Fruit fly (Drosophila melanogaster): ENCODE measurements around the gene CG3032.

CG3032 gene

DNA sequence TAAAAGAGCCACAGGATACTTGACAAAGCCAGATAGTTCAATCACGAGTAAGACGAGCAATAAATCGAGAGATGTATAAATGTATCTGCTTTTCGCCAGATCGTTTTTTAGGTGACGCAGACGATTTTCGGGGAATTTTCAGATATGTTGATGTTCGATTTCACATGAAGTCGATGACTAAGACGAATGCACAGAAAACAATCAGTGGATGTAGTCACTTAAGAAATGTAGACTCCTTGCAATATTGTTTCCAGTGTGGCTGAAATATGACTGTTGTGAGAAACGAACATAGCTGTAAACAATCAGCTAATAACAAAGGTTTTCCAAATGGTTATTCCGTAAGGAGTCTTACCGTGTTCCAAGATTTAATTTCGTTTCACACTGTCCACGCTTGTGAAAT, 17.6 kb downstream of the CG3032 start:
- TF ChIP-seq CG7045 (GFP tag; optimal IDR thresholded peaks at IDR 0.05) (no peak), CG11617 (GFP tag; optimal IDR thresholded peaks at IDR 0.05) (no peak), cic (GFP tag; optimal IDR thresholded peaks at IDR 0.05) (no peak), kay (GFP tag; ENCODE audit: borderline replicate concordance) (no peak), bab1 (GFP tag; optimal IDR thresholded peaks at IDR 0.05) (no peak), CG7101 (tag; optimal IDR thresholded peaks at IDR 0.05) (no peak), CG1620 (GFP tag; optimal IDR thresholded peaks at IDR 0.05) (no peak), pad (GFP tag; optimal IDR thresholded peaks at IDR 0.05) (no peak), CG33017 (tag; optimal IDR thresholded peaks at IDR 0.05) (no peak), Mnt (GFP tag; optimal IDR thresholded peaks at IDR 0.05) (no peak), CG5204 (GFP tag; optimal IDR thresholded peaks at IDR 0.05) (no peak), CG12768 (GFP tag; optimal IDR thresholded peaks at IDR 0.05) (no peak), Clk (GFP tag; optimal IDR thresholded peaks at IDR 0.05) (no peak), Hr96 (GFP tag; optimal IDR thresholded peaks at IDR 0.05) (no peak), CG14711 (tag; optimal IDR thresholded peaks at IDR 0.05) (no peak), toe (GFP tag; optimal IDR thresholded peaks at IDR 0.05) (no peak), Crg-1 (GFP tag; optimal IDR thresholded peaks at IDR 0.05) (no peak)

DNA sequence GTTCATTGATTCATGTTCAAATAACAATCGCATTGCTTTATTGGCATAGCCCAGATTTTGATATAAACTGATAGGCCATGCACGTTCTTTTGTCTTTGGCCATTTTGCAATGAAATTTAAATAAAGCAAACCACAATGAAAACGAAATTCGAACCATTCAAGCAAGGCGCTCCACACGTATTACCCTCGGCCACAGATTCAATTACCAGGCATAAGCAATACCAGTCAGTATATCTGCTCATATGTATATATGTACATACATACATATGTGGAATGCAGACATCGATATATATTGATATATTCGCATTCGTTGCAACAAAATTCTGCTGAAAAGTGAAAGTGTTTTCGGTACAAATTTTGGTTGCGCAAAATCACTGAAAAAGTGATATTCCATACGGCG, 18.4 kb downstream of the CG3032 start:
- peak; percentile 97 for TF ChIP-seq tj (GFP tag; optimal IDR thresholded peaks at IDR 0.05)
- no peak for TF ChIP-seq CG12768 (GFP tag; optimal IDR thresholded peaks at IDR 0.05)

DNA sequence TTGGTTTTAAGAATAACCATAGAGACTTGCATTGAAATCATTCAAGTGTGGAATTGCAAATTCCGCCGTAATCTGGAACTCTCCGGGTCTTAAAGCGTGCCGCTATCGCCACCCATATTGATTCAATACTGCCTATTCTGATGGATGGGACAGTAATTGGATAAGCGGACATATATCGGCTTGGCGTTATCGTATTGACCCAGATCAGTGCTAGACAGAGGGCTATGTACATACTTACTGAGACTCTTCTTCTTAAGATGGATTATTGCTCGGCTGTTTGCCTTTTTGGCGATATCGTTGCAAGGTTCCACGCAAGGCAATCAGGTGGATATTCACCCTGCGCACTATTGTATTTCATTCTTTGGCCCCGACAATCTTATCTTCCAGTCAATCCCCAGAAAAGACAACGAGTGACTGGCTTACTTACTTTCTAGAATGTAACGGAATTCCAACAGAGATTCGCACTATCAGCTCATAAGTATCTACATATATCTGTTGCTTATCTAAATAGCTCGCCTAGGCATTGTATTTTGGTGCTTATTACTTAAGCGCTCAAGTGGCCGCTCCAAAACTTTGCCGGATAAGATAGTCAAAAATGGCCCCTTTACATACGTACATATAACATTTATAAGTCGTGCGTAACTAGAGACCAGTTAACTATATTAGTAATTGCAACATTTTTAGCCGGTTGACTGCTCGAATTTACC, 19.1 kb downstream of the CG3032 start:
- TF ChIP-seq CG11617 (GFP tag; optimal IDR thresholded peaks at IDR 0.05): no peak
- TF ChIP-seq CG7045 (GFP tag; optimal IDR thresholded peaks at IDR 0.05): no peak
- TF ChIP-seq ovo (GFP tag; optimal IDR thresholded peaks at IDR 0.05): no peak
- no peak for TF ChIP-seq CG5204 (GFP tag; optimal IDR thresholded peaks at IDR 0.05)
- no peak for TF ChIP-seq cic (GFP tag; optimal IDR thresholded peaks at IDR 0.05)
- TF ChIP-seq pad (GFP tag; optimal IDR thresholded peaks at IDR 0.05): no peak
- peak; percentile 6 for TF ChIP-seq Mnt (GFP tag; optimal IDR thresholded peaks at IDR 0.05)
- TF ChIP-seq Crg-1 (GFP tag; optimal IDR thresholded peaks at IDR 0.05): peak; percentile 29
- no peak for TF ChIP-seq toe (GFP tag; optimal IDR thresholded peaks at IDR 0.05)
- TF ChIP-seq CG7101 (tag; optimal IDR thresholded peaks at IDR 0.05): peak; percentile 8
- no peak for TF ChIP-seq CG1620 (GFP tag; optimal IDR thresholded peaks at IDR 0.05)
- no peak for TF ChIP-seq CG14711 (tag; optimal IDR thresholded peaks at IDR 0.05)
- no peak for TF ChIP-seq Clk (GFP tag; optimal IDR thresholded peaks at IDR 0.05)
- TF ChIP-seq kay (GFP tag; ENCODE audit: borderline replicate concordance): peak; percentile 54
- no peak for TF ChIP-seq bab1 (GFP tag; optimal IDR thresholded peaks at IDR 0.05)
- TF ChIP-seq CG33017 (tag; optimal IDR thresholded peaks at IDR 0.05): no peak
- TF ChIP-seq Hr96 (GFP tag; optimal IDR thresholded peaks at IDR 0.05): no peak
- TF ChIP-seq cnc (optimal IDR thresholded peaks at IDR 0.05): no peak
- TF ChIP-seq tj (GFP tag; optimal IDR thresholded peaks at IDR 0.05): no peak
- no peak for TF ChIP-seq CG12768 (GFP tag; optimal IDR thresholded peaks at IDR 0.05)

DNA sequence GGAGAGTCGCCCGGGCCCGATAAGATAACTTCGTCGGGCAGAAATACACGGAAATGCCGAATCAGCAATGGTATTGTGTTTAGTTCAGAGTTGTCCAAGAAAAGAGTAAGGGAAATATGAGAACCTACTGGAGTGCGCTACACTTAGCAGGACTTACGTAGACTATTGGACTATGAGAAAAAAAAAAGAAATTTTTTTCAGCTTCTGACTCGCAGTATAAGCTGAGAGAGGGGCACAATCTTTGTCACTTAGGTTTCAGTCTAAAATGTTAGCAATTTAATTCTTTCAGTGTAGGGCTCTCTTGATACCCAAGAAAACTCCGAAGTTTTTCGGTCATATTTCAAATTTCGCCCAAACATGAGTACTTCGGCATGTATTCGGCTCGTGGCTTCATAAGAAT, 19.9 kb downstream of the CG3032 start:
- TF ChIP-seq Mnt (GFP tag; optimal IDR thresholded peaks at IDR 0.05): peak; percentile 81
- TF ChIP-seq Hr96 (GFP tag; optimal IDR thresholded peaks at IDR 0.05): peak; percentile 85
- peak; percentile 32 for TF ChIP-seq CG5204 (GFP tag; optimal IDR thresholded peaks at IDR 0.05)
- peak; percentile 83 for TF ChIP-seq CG1620 (GFP tag; optimal IDR thresholded peaks at IDR 0.05)
- TF ChIP-seq tj (GFP tag; optimal IDR thresholded peaks at IDR 0.05): peak; percentile 95
- TF ChIP-seq ovo (GFP tag; optimal IDR thresholded peaks at IDR 0.05): peak; percentile 23
- TF ChIP-seq bab1 (GFP tag; optimal IDR thresholded peaks at IDR 0.05): peak; percentile 89
- TF ChIP-seq CG14711 (tag; optimal IDR thresholded peaks at IDR 0.05): peak; percentile 84
- no peak for TF ChIP-seq Clk (GFP tag; optimal IDR thresholded peaks at IDR 0.05)
- TF ChIP-seq Crg-1 (GFP tag; optimal IDR thresholded peaks at IDR 0.05): peak; percentile 54
- peak; percentile 11 for TF ChIP-seq CG7045 (GFP tag; optimal IDR thresholded peaks at IDR 0.05)
- TF ChIP-seq pad (GFP tag; optimal IDR thresholded peaks at IDR 0.05): peak; percentile 78
- TF ChIP-seq CG33017 (tag; optimal IDR thresholded peaks at IDR 0.05): no peak
- peak; percentile 92 for TF ChIP-seq CG7101 (tag; optimal IDR thresholded peaks at IDR 0.05)
- peak; percentile 78 for TF ChIP-seq CG11617 (GFP tag; optimal IDR thresholded peaks at IDR 0.05)
- TF ChIP-seq CG12768 (GFP tag; optimal IDR thresholded peaks at IDR 0.05): no peak
- TF ChIP-seq cnc (optimal IDR thresholded peaks at IDR 0.05): no peak
- no peak for TF ChIP-seq cic (GFP tag; optimal IDR thresholded peaks at IDR 0.05)

DNA sequence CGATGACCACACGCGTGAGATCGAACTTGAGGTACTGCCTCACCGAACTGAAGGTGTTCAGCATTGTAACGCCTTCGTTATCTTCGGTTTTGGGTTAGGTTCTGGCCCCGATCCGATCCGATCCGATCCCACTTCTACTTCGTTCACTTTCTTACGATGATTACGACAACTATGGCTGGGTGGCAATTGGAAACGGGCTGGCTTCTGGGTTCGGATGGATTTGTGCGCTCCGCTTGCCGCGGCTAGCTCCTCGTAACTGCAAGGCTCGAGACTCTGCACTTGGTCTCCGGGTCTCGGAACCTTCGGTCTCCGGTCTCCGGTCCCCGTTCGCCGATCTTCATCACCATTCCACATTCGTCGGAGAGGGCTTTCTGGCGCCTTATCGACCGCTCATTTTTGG, 20.3 kb downstream of the CG3032 start, which contains the start of gene Inx7:
TSS of gene Inx7 (minus strand) at position 263 of the 400 bp plus-strand sequence.
- TF ChIP-seq CG7045 (GFP tag; optimal IDR thresholded peaks at IDR 0.05) (no peak), toe (GFP tag; optimal IDR thresholded peaks at IDR 0.05) (no peak)

DNA sequence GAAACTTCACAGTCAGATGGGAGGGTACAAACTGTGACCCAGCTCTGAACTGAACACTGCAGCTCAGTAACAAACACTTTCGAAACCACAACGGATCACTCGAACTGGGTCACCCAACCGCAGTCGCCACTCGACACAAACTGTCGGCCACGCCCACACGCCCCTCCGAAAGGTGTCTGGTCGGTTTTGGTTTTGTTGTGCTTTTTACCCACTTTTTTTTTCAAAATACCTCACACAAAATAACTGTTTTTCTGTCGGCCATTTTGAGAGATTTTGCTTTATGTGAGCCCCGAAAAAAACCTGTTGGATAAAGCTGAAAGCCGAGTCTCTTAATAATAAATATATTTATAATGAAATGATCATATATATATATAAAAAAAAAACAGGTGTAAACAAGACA, 22.4 kb downstream of the CG3032 start, which contains the start of gene ogre:
TSS of gene ogre (minus strand) at position 33 of the 400 bp plus-strand sequence.
- TF ChIP-seq Mnt (GFP tag; optimal IDR thresholded peaks at IDR 0.05) (no peak), Clk (GFP tag; optimal IDR thresholded peaks at IDR 0.05) (no peak), Hr96 (GFP tag; optimal IDR thresholded peaks at IDR 0.05) (no peak), bab1 (GFP tag; optimal IDR thresholded peaks at IDR 0.05) (no peak), Crg-1 (GFP tag; optimal IDR thresholded peaks at IDR 0.05) (no peak), CG11617 (GFP tag; optimal IDR thresholded peaks at IDR 0.05) (no peak), cic (GFP tag; optimal IDR thresholded peaks at IDR 0.05) (no peak), CG1620 (GFP tag; optimal IDR thresholded peaks at IDR 0.05) (no peak), tj (GFP tag; optimal IDR thresholded peaks at IDR 0.05) (no peak)
